Fruit fly (Drosophila melanogaster) whole organism, adult: ENCODE results near the gene smash.

Experiments
- CG11617 ChIP-seq: fragments of 200-800 bp; sonication (Bioruptor generic); optimal IDR thresholded peaks from 2 replicates; lab custom pipeline; 2017; ENCODE audit warnings: mild to moderate bottlenecking, missing biosample characterization, missing genetic modification reagents, missing genetic modification characterization
- CG12768 ChIP-seq: fragments of 200-800 bp; sonication (Bioruptor generic); optimal IDR thresholded peaks from 2 replicates; lab custom pipeline; 2017; ENCODE audit warnings: missing biosample characterization, missing genetic modification characterization, mild to moderate bottlenecking, moderate library complexity, missing genetic modification reagents
- CG14711 ChIP-seq: fragments of 200-800 bp; sonication (Bioruptor generic); optimal IDR thresholded peaks from 2 replicates; lab custom pipeline; 2018; ENCODE audit warnings: missing biosample characterization, mild to moderate bottlenecking, missing genetic modification characterization, moderate library complexity
- CG1620 ChIP-seq: fragments of 200-800 bp; sonication (Bioruptor generic); optimal IDR thresholded peaks from 2 replicates; lab custom pipeline; 2016; ENCODE audit warnings: missing biosample characterization, missing genetic modification characterization
- CG33017 ChIP-seq: fragments of 200-800 bp; sonication (Bioruptor generic); optimal IDR thresholded peaks from 2 replicates; lab custom pipeline; 2018; ENCODE audit warnings: missing biosample characterization, mild to moderate bottlenecking, missing genetic modification characterization, moderate library complexity
- CG5204 ChIP-seq: fragments of 200-800 bp; sonication (Bioruptor generic); optimal IDR thresholded peaks from 2 replicates; lab custom pipeline; 2016; ENCODE audit warnings: missing biosample characterization, missing genetic modification characterization
- CG7045 ChIP-seq: fragments of 200-800 bp; sonication (Bioruptor generic); optimal IDR thresholded peaks from 2 replicates; lab custom pipeline; 2017; ENCODE audit warnings: missing biosample characterization, mild to moderate bottlenecking, missing genetic modification characterization
- CG7101 ChIP-seq: fragments of 200-800 bp; sonication (Bioruptor generic); optimal IDR thresholded peaks from 2 replicates; lab custom pipeline; 2018; ENCODE audit warnings: missing biosample characterization, mild to moderate bottlenecking, missing genetic modification characterization, moderate library complexity
- Clk ChIP-seq: fragments of 200-800 bp; sonication (Bioruptor generic); optimal IDR thresholded peaks from 2 replicates; lab custom pipeline; 2017; ENCODE audit warnings: missing biosample characterization, missing genetic modification characterization
- Crg-1 ChIP-seq: fragments of 200-800 bp; sonication (Bioruptor generic); optimal IDR thresholded peaks from 2 replicates; lab custom pipeline; 2016; ENCODE audit warnings: missing biosample characterization, missing genetic modification characterization
- Hr96 ChIP-seq: fragments of 200-800 bp; sonication (Bioruptor generic); optimal IDR thresholded peaks from 2 replicates; lab custom pipeline; 2016; ENCODE audit warnings: missing biosample characterization, missing genetic modification characterization
- Mnt ChIP-seq: fragments of 200-800 bp; sonication (Bioruptor generic); optimal IDR thresholded peaks from 2 replicates; lab custom pipeline; 2016; ENCODE audit warnings: missing biosample characterization, mild to moderate bottlenecking, missing genetic modification characterization
- bab1 ChIP-seq: fragments of 200-800 bp; sonication (Bioruptor generic); optimal IDR thresholded peaks from 3 replicates; lab custom pipeline; 2019; ENCODE audit warnings: missing biosample characterization, mild to moderate bottlenecking, missing genetic modification characterization, moderate library complexity
- cic ChIP-seq: fragments of 200-800 bp; sonication (Bioruptor generic); optimal IDR thresholded peaks from 2 replicates; lab custom pipeline; 2017; ENCODE audit warnings: missing biosample characterization, mild to moderate bottlenecking, missing genetic modification characterization, moderate library complexity
- cnc ChIP-seq, 2 experiments: fragments of >200 bp; optimal IDR thresholded peaks; 2 replicates each; lab custom pipeline; 2017
- kay ChIP-seq: fragments of 200-800 bp; sonication (Bioruptor generic); peaks from one replicate; lab custom pipeline; 2016; ENCODE audit warnings: missing biosample characterization, missing genetic modification characterization, borderline replicate concordance
- ovo ChIP-seq: fragments of 200-800 bp; sonication (Bioruptor generic); optimal IDR thresholded peaks from 2 replicates; lab custom pipeline; 2016; ENCODE audit warnings: missing biosample characterization, missing genetic modification characterization
- pad ChIP-seq: fragments of 200-800 bp; sonication (Bioruptor generic); optimal IDR thresholded peaks from 3 replicates; lab custom pipeline; 2017; ENCODE audit warnings: missing biosample characterization, missing genetic modification characterization, mild to moderate bottlenecking, moderate library complexity, missing genetic modification reagents
- tj ChIP-seq: fragments of 200-800 bp; sonication (Bioruptor generic); optimal IDR thresholded peaks from 3 replicates; lab custom pipeline; 2017; ENCODE audit warnings: missing biosample characterization, mild to moderate bottlenecking, missing genetic modification characterization, moderate library complexity
- toe ChIP-seq: fragments of 200-800 bp; sonication (Bioruptor generic); optimal IDR thresholded peaks from 2 replicates; lab custom pipeline; 2016; ENCODE audit warnings: missing biosample characterization, missing genetic modification characterization

Gene smash

dm6 chr3R:4649880-4650493 lies 9.4 kb upstream of the smash start:
- TF ChIP-seq CG7101 (no peak), CG5204 (no peak), cic (peak; percentile 40), kay (GFP tag; lab: Kevin White, UChicago) (peak; percentile 40), tj (GFP tag; lab: Kevin White, UChicago) (peak; percentile 5), CG7045 (GFP tag; lab: Kevin White, UChicago) (no peak), Hr96 (GFP tag; lab: Kevin White, UChicago) (no peak), Mnt (GFP tag; lab: Kevin White, UChicago) (peak; percentile 86)

DNA sequence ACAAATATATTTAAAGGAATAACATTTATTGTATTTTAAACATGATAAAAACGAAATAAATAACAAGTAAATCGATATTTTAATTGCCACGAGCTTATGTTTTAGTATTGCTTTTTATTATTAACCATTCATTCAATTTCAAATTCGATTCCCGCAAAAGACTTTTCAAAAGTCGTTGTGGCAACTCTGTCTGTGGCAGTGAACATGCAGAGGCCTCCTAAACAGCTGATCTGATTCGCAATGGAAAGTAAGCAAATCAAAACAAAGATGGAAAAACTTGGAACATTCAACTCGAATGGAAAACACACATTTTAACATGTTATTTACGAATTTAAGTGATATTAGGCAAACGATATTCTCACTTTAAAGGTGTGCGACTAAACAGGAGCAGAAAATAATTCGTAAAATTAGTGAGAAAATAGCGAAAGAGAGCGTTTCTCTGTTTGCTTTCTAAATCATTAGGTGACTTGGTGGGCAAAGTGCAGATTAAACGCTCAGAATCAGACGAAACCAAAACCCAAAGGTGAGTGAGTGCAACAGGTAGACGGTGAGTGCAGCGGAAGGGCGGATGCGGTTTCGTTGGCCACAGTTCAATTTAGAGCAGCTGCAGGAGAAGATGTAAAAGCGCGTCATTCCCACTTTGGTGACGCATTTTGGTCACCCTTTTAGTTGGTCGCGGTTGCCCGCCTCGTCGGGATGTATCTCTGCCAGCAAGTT lies 4.7 kb upstream of the smash start, which contains the start of gene spartin:
spartin (plus strand) TSS at position 244 of the 717 bp plus-strand sequence.
- peak; percentile 98 for TF ChIP-seq CG14711 (tag; lab: Kevin White, UChicago)
- peak; percentile 90 for TF ChIP-seq CG12768
- TF ChIP-seq Crg-1 = no peak
- no peak for TF ChIP-seq cnc (optimal IDR thresholded peaks at IDR 0.05; lab: Kevin White, UChicago)
- TF ChIP-seq CG1620 = peak; percentile 41
- TF ChIP-seq Clk (GFP tag; lab: Kevin White, UChicago) = no peak
- TF ChIP-seq cic = peak; percentile 45
- no peak for TF ChIP-seq CG7045 (GFP tag; lab: Kevin White, UChicago)
- peak; percentile 42 for TF ChIP-seq CG33017 (tag; lab: Kevin White, UChicago)
- TF ChIP-seq CG11617 (GFP tag; lab: Kevin White, UChicago) = peak; percentile 56
- TF ChIP-seq tj (GFP tag; lab: Kevin White, UChicago) = no peak
- TF ChIP-seq CG5204 = no peak
- no peak for TF ChIP-seq ovo (GFP tag; lab: Kevin White, UChicago)
- no peak for TF ChIP-seq pad
- TF ChIP-seq Mnt (GFP tag; lab: Kevin White, UChicago) = peak; percentile 37
- TF ChIP-seq bab1 (GFP tag; lab: Kevin White, UChicago) = peak; percentile 37
- TF ChIP-seq toe (GFP tag; lab: Kevin White, UChicago) = peak; percentile 52
- TF ChIP-seq CG7101 = peak; percentile 25
- no peak for TF ChIP-seq Hr96 (GFP tag; lab: Kevin White, UChicago)
- TF ChIP-seq kay (GFP tag; lab: Kevin White, UChicago) = peak; percentile 97

dm6 chr3R:4659934-4660353 lies 565 bp downstream of the smash start:
- TF ChIP-seq CG7045 (GFP tag; lab: Kevin White, UChicago) (peak; percentile 42), CG7101 (no peak), cic (peak; percentile 75), CG11617 (GFP tag; lab: Kevin White, UChicago) (peak; percentile 38), CG33017 (tag; lab: Kevin White, UChicago) (no peak), ovo (GFP tag; lab: Kevin White, UChicago) (peak; percentile 87), Crg-1 (peak; percentile 63), pad (peak; percentile 65)

DNA sequence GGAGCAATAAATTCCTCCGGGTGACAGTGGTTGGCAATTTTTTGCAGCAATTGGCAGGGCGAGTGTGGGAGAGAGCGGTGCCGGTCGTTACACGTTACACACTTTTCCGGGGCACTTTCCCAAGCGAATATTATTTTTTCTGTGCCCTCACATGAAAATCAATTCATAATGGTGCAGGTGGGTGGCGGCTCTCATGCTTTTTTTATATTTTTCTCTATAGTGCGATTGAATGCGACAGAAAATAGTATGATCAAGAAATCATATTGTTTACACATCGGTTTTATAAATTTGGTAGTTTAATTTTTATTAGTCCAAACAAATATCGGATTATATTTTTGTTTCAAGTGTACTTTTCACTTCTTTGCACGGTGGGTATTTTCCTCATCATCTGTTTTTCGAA lies 2.3 kb downstream of the smash start:
- TF ChIP-seq pad (no peak), CG14711 (tag; lab: Kevin White, UChicago) (no peak), cnc (optimal IDR thresholded peaks at IDR 0.05; lab: Kevin White, UChicago) (no peak), ovo (GFP tag; lab: Kevin White, UChicago) (no peak), Clk (GFP tag; lab: Kevin White, UChicago) (no peak), CG33017 (tag; lab: Kevin White, UChicago) (no peak), CG7045 (GFP tag; lab: Kevin White, UChicago) (no peak), CG7101 (no peak), cic (no peak), bab1 (GFP tag; lab: Kevin White, UChicago) (no peak)

DNA sequence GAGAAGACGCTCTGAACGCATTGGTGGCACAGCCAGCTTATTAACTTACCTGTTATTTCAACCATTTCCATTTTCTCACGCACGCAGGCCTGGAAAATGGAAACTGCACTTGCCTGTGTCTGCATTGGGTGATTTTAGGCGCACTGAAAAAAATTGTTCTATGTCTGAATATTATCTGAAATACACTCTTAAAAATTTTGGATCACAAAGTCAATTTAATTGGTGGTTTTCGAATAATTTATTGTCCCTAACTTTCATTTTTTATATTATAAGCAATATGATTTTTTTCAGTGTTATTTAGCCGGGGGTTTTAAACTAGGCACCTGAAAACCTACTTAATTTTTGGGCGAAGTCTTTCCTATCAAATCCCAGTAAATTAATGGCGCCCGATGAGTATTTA lies 3.7 kb downstream of the smash start:
- no peak for TF ChIP-seq CG7101
- no peak for TF ChIP-seq ovo (GFP tag; lab: Kevin White, UChicago)
- no peak for TF ChIP-seq tj (GFP tag; lab: Kevin White, UChicago)
- no peak for TF ChIP-seq Hr96 (GFP tag; lab: Kevin White, UChicago)
- TF ChIP-seq kay (GFP tag; lab: Kevin White, UChicago) = no peak
- no peak for TF ChIP-seq CG33017 (tag; lab: Kevin White, UChicago)

DNA sequence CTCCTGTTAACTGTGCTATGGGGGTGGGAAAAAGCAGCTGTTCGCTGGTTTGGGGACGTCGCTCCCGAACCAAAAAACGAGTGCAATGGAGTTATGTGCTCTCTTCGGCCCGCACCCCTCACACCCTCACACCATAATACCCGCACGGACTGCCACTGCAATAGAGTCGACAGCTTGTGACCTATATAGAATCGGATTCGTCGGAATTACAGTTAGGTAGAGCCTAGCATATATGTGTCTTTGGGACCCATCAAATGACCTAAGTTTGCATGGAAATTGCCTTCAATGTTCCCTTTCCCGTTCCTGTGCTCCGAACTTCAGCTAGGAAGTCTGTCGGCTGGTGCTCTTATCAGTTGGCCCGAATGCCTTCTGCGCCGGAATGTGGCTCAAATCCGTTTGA lies 4.8 kb downstream of the smash start:
- TF ChIP-seq ovo (GFP tag; lab: Kevin White, UChicago) (no peak), Hr96 (GFP tag; lab: Kevin White, UChicago) (no peak), CG7101 (no peak), CG33017 (tag; lab: Kevin White, UChicago) (no peak), cic (no peak), bab1 (GFP tag; lab: Kevin White, UChicago) (no peak), pad (no peak), CG11617 (GFP tag; lab: Kevin White, UChicago) (no peak), Clk (GFP tag; lab: Kevin White, UChicago) (no peak), CG12768 (no peak), cnc (optimal IDR thresholded peaks at IDR 0.05; lab: Kevin White, UChicago) (no peak), tj (GFP tag; lab: Kevin White, UChicago) (no peak), toe (GFP tag; lab: Kevin White, UChicago) (no peak), CG5204 (no peak), CG7045 (GFP tag; lab: Kevin White, UChicago) (no peak), CG1620 (no peak), CG14711 (tag; lab: Kevin White, UChicago) (no peak), kay (GFP tag; lab: Kevin White, UChicago) (no peak), Mnt (GFP tag; lab: Kevin White, UChicago) (no peak)
